Fruit fly (Drosophila melanogaster) Kc167 (cell line): Measurements from ENCODE around the gene CG4972.

Source experiments
- Myc ChIP-seq: fragments of >200 bp; optimal IDR thresholded peaks from 2 replicates; lab custom pipeline; 2017; ENCODE audit warnings: missing external identifiers
- h ChIP-seq: fragments of >200 bp; optimal IDR thresholded peaks from 3 replicates; lab custom pipeline; 2018; ENCODE audit warnings: missing external identifiers
- psq ChIP-seq: fragments of >200 bp; optimal IDR thresholded peaks from 2 replicates; lab custom pipeline; 2017; ENCODE audit warnings: missing external identifiers
- ttk ChIP-seq: sonication (Bioruptor generic); optimal IDR thresholded peaks from 2 replicates; lab custom pipeline; 2017; ENCODE audit warnings: missing external identifiers

- TF ChIP-seq Myc (no peak), psq (no peak), ttk (lab: Kevin White, UChicago) (no peak), h (no peak)
Measured at dm6 chr2L:10310614-10311382, 3.8 kb upstream of the CG4972 start, which contains the start of gene Cdk5alpha.
